Fruit fly (Drosophila melanogaster): ENCODE measurements around the gene CG8578.

CG8578 gene

DNA sequence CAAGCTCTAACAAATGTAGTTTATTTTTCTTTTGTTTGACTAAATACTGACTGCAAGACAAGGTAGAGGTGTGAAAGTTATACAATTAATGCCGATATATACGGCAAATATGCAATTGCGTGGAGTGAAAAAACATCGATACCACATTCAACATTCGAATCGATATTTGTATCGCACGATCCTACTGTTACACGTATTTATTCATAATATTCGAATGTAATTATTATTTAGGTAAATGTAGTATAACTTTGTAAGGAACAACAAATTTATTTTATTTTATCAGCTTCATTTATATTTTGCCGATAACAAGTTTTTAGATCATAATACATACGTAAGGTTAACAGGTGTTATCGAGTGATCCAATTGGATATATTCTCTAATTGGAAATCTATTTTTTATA lies 8.9 kb upstream of the CG8578 start, which contains the start of gene Chc (continued):
- TF ChIP-seq CG14860 (GFP tag; IDR thresholded peaks at IDR 0.05; ENCODE audit: partially characterized antibody) (peak; percentile 97), tna (GFP tag; IDR thresholded peaks at IDR 0.05; ENCODE audit: partially characterized antibody) (peak; percentile 96), knrl (GFP tag; IDR thresholded peaks at IDR 0.05; ENCODE audit: partially characterized antibody) (peak; percentile 96), CG10959 (GFP tag; IDR thresholded peaks at IDR 0.05) (no peak), CG31441 (GFP tag; IDR thresholded peaks at IDR 0.05) (no peak), CG16813 (GFP tag; IDR thresholded peaks at IDR 0.05; ENCODE audit: partially characterized antibody) (peak; percentile 98), mam (GFP tag; optimal IDR thresholded peaks at IDR 0.05) (peak; percentile 5), twi (tag; optimal IDR thresholded peaks at IDR 0.05) (no peak), Neu2 (GFP tag; optimal IDR thresholded peaks at IDR 0.05; ENCODE audit: borderline replicate concordance) (no peak), Scr (GFP tag; IDR thresholded peaks at IDR 0.05; ENCODE audit: partially characterized antibody) (peak; percentile 97), Gsc (GFP tag; IDR thresholded peaks at IDR 0.05) (no peak), CG15011 (GFP tag; optimal IDR thresholded peaks at IDR 0.05) (no peak), tap (tag; optimal IDR thresholded peaks at IDR 0.05) (no peak), CG5245 (GFP tag; optimal IDR thresholded peaks at IDR 0.05) (no peak), CG12236 (GFP tag; optimal IDR thresholded peaks at IDR 0.05) (no peak), CG7987 (GFP tag; optimal IDR thresholded peaks at IDR 0.05) (no peak), bsh (GFP tag; optimal IDR thresholded peaks at IDR 0.05) (no peak), stc (GFP tag; IDR thresholded peaks at IDR 0.05) (no peak), CHES-1-like (GFP tag; optimal IDR thresholded peaks at IDR 0.05) (no peak), Ssrp (tag; optimal IDR thresholded peaks at IDR 0.05) (no peak), abd-A (tag; optimal IDR thresholded peaks at IDR 0.05) (no peak), tgo (GFP tag; IDR thresholded peaks at IDR 0.05) (no peak), CG42726 (GFP tag; IDR thresholded peaks at IDR 0.05; ENCODE audit: partially characterized antibody) (peak; percentile 96), Dref (GFP tag; IDR thresholded peaks at IDR 0.05) (peak; percentile 91), bbx (GFP tag; IDR thresholded peaks at IDR 0.05; ENCODE audit: partially characterized antibody) (peak; percentile 99), CG10209 (GFP tag; optimal IDR thresholded peaks at IDR 0.05) (no peak), tup (GFP tag; optimal IDR thresholded peaks at IDR 0.05) (no peak), CG18262 (tag; optimal IDR thresholded peaks at IDR 0.05) (no peak), CG11093 (GFP tag; IDR thresholded peaks at IDR 0.05) (no peak), CkIIα-i1 (GFP tag; IDR thresholded peaks at IDR 0.05) (no peak), ac (GFP tag; optimal IDR thresholded peaks at IDR 0.05) (no peak), CG11398 (GFP tag; optimal IDR thresholded peaks at IDR 0.05) (no peak), Pdp1 (GFP tag; optimal IDR thresholded peaks at IDR 0.05) (peak in 1 of 2 experiments; percentile 94), Dll (GFP tag; IDR thresholded peaks at IDR 0.05; ENCODE audit: partially characterized antibody) (peak; percentile 94), z (GFP tag; IDR thresholded peaks at IDR 0.05) (no peak), Antp (GFP tag; optimal IDR thresholded peaks at IDR 0.05) (no peak), nom (GFP tag; optimal IDR thresholded peaks at IDR 0.05) (no peak), CG15514 (GFP tag; optimal IDR thresholded peaks at IDR 0.05) (peak; percentile 43), sna (GFP tag; IDR thresholded peaks at IDR 0.05; ENCODE audit: partially characterized antibody) (peak; percentile 92), NfI (GFP tag; optimal IDR thresholded peaks at IDR 0.05) (no peak), Dip3 (GFP tag; optimal IDR thresholded peaks at IDR 0.05) (no peak), rib (GFP tag; IDR thresholded peaks at IDR 0.05) (no peak), bowl (GFP tag; IDR thresholded peaks at IDR 0.05) (no peak), org-1 (GFP tag; optimal IDR thresholded peaks at IDR 0.05) (no peak), Oaz (GFP tag; IDR thresholded peaks at IDR 0.05) (no peak), CG34422 (GFP tag; IDR thresholded peaks at IDR 0.05) (no peak), seq (GFP tag; IDR thresholded peaks at IDR 0.05) (no peak), CG14965 (GFP tag; optimal IDR thresholded peaks at IDR 0.05; ENCODE audit: borderline replicate concordance) (no peak), CG12155 (GFP tag; optimal IDR thresholded peaks at IDR 0.05) (no peak), Doc2 (GFP tag; IDR thresholded peaks at IDR 0.05) (no peak), ab (GFP tag; optimal IDR thresholded peaks at IDR 0.05) (no peak)

Measured in whole organism, embryonic.